Worm (Caenorhabditis elegans) whole organism, mixed stage, embryonic: ENCODE results near the gene fbxb-61.

Experiments used
- blmp-1 ChIP-seq: fragments of 150-350 bp; optimal IDR thresholded peaks from 2 replicates; lab custom pipeline; 2014; ENCODE audit warnings: missing biosample characterization, missing genetic modification characterization
- ces-1 ChIP-seq: fragments of 150-350 bp; optimal IDR thresholded peaks from 2 replicates; lab custom pipeline; 2014; ENCODE audit warnings: missing biosample characterization, missing genetic modification reagents, missing genetic modification characterization
- elt-1 ChIP-seq: sonication (generic microtip); optimal IDR thresholded peaks from 2 replicates; lab custom pipeline; 2017; ENCODE audit warnings: missing genetic modification characterization, mild to moderate bottlenecking, missing compliant biosample characterization, antibody characterized with exemption, moderate library complexity, borderline replicate concordance; ENCODE audit not compliant: insufficient read depth
- ham-2 ChIP-seq: fragments of 200-800 bp; sonication (Bioruptor generic); optimal IDR thresholded peaks from 2 replicates; lab custom pipeline; 2018; ENCODE audit warnings: mild to moderate bottlenecking, missing genetic modification characterization, missing compliant biosample characterization
- mab-5 ChIP-seq: fragments of 150-350 bp; optimal IDR thresholded peaks from 2 replicates; lab custom pipeline; 2014; ENCODE audit warnings: missing biosample characterization, missing genetic modification characterization
- nhr-237 ChIP-seq: fragments of 150-350 bp; optimal IDR thresholded peaks from 2 replicates; lab custom pipeline; 2014; ENCODE audit warnings: missing biosample characterization, missing genetic modification characterization
- nhr-76 ChIP-seq: sonication (generic microtip); optimal IDR thresholded peaks from 2 replicates; lab custom pipeline; 2017; ENCODE audit warnings: missing biosample characterization, missing genetic modification characterization
- sptf-1 ChIP-seq: sonication (generic microtip); optimal IDR thresholded peaks from 2 replicates; lab custom pipeline; 2017; ENCODE audit warnings: mild to moderate bottlenecking, missing genetic modification characterization, moderate library complexity, missing compliant biosample characterization
- tbx-8 ChIP-seq: fragments of 200-800 bp; sonication (Bioruptor generic); optimal IDR thresholded peaks from 2 replicates; lab custom pipeline; 2018; ENCODE audit warnings: mild to moderate bottlenecking, missing genetic modification characterization, moderate library complexity, missing compliant biosample characterization
- unc-39 ChIP-seq: fragments of 150-350 bp; optimal IDR thresholded peaks from 2 replicates; lab custom pipeline; 2014; ENCODE audit warnings: missing biosample characterization, missing genetic modification characterization
- zip-8 ChIP-seq: fragments of 150-350 bp; optimal IDR thresholded peaks from 2 replicates; lab custom pipeline; 2014; ENCODE audit warnings: missing biosample characterization, missing genetic modification characterization

- no peak for TF ChIP-seq ham-2 (GFP tag; lab: Kevin White, UChicago)
- no peak for TF ChIP-seq mab-5 (tag; lab: Kevin White, UChicago)
- TF ChIP-seq blmp-1 = no peak
- no peak for TF ChIP-seq nhr-237 (tag; lab: Kevin White, UChicago)
- TF ChIP-seq elt-1 (tag; lab: Kevin White, UChicago) = no peak
- no peak for TF ChIP-seq unc-39
- no peak for TF ChIP-seq ces-1
- TF ChIP-seq sptf-1 (tag; lab: Kevin White, UChicago) = no peak
- TF ChIP-seq nhr-76 (tag; lab: Kevin White, UChicago) = no peak
- TF ChIP-seq tbx-8 (GFP tag; lab: Kevin White, UChicago) = no peak
- no peak for TF ChIP-seq zip-8 (tag; lab: Kevin White, UChicago)
These were observed 15.6 kb downstream of the fbxb-61 start, which contains the start of gene C43D7.7 for ce11 chrV:19319460-19319995.
